Fruit fly (Drosophila melanogaster): ENCODE results near the gene wus.

DNA sequence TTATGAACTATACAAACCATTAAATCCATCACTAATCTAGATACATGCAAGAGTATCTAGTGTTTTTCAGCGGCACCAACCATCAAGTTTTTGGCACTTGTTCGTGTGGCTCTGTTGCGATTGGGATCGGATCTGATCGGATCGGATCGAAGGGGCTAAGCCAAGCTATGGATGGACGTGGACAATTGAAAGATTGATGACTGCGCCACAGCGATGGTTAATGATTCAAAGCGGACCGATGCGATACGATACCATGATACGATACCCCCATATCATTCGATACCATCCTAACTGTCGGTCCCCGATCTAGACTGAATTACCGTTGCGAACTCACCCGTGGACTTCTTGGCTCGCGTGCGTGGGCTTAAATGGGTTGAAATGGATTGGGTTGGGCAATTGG, 33.0 kb downstream of the wus start:
- TF ChIP-seq N (GFP tag; optimal IDR thresholded peaks at IDR 0.05) (no peak), ey (GFP tag; optimal IDR thresholded peaks at IDR 0.05) (no peak), h (GFP tag; optimal IDR thresholded peaks at IDR 0.05) (no peak), foxo (GFP tag; optimal IDR thresholded peaks at IDR 0.05) (no peak), usp (GFP tag; optimal IDR thresholded peaks at IDR 0.05) (no peak)
